Worm (Caenorhabditis elegans): Measurements from ENCODE around the gene srh-208.

srh-208 gene

ce11 chrV:19337333-19337732, 20.2 kb downstream of the srh-208 start:
- no peak for TF ChIP-seq ama-1 (optimal IDR thresholded peaks at IDR 0.05)
- TF ChIP-seq flt-1 (GFP tag; IDR thresholded peaks at IDR 0.05), result no peak
- no peak for TF ChIP-seq ceh-36 (tag; optimal IDR thresholded peaks at IDR 0.05)
- no peak for TF ChIP-seq ceh-13 (GFP tag; optimal IDR thresholded peaks at IDR 0.05)
- TF ChIP-seq hmg-4 (GFP tag; optimal IDR thresholded peaks at IDR 0.05), result no peak
- TF ChIP-seq sea-1 (GFP tag; conservative IDR thresholded peaks at IDR 0.05), result no peak
- TF ChIP-seq B0310.2 (tag; optimal IDR thresholded peaks at IDR 0.05), result no peak
- TF ChIP-seq hnd-1 (tag; optimal IDR thresholded peaks at IDR 0.05), result no peak
- no peak for TF ChIP-seq tra-4 (tag; optimal IDR thresholded peaks at IDR 0.05)
- no peak for TF ChIP-seq scrt-1 (GFP tag; IDR thresholded peaks at IDR 0.05)
- TF ChIP-seq F13C5.2 (tag; optimal IDR thresholded peaks at IDR 0.05), result no peak
- no peak for TF ChIP-seq pes-1 (GFP tag; IDR thresholded peaks at IDR 0.05)
- TF ChIP-seq tbx-11 (GFP tag; IDR thresholded peaks at IDR 0.05), result no peak

ce11 chrV:19351944-19352343, 34.8 kb downstream of the srh-208 start:
- TF ChIP-seq ama-1 (optimal IDR thresholded peaks at IDR 0.05) (no peak), ets-7 (tag; optimal IDR thresholded peaks at IDR 0.05) (no peak), hmbx-1 (tag; optimal IDR thresholded peaks at IDR 0.05) (no peak), B0310.2 (tag; optimal IDR thresholded peaks at IDR 0.05) (no peak), flt-1 (GFP tag; IDR thresholded peaks at IDR 0.05) (no peak), F13C5.2 (tag; optimal IDR thresholded peaks at IDR 0.05) (no peak), tbx-37 (GFP tag; conservative IDR thresholded peaks at IDR 0.05) (no peak), sea-1 (GFP tag; conservative IDR thresholded peaks at IDR 0.05) (no peak), scrt-1 (GFP tag; IDR thresholded peaks at IDR 0.05) (no peak), tbx-11 (GFP tag; IDR thresholded peaks at IDR 0.05) (no peak)

- no peak for TF ChIP-seq ets-7 (tag; optimal IDR thresholded peaks at IDR 0.05)
- no peak for TF ChIP-seq tbx-11 (GFP tag; IDR thresholded peaks at IDR 0.05)
- no peak for TF ChIP-seq hmg-4 (GFP tag; optimal IDR thresholded peaks at IDR 0.05)
- TF ChIP-seq tbx-37 (GFP tag; conservative IDR thresholded peaks at IDR 0.05), result no peak
- no peak for TF ChIP-seq flt-1 (GFP tag; IDR thresholded peaks at IDR 0.05)
- TF ChIP-seq pes-1 (GFP tag; IDR thresholded peaks at IDR 0.05), result no peak
- no peak for TF ChIP-seq hnd-1 (tag; optimal IDR thresholded peaks at IDR 0.05)
- no peak for TF ChIP-seq scrt-1 (GFP tag; IDR thresholded peaks at IDR 0.05)
- no peak for TF ChIP-seq sea-1 (GFP tag; conservative IDR thresholded peaks at IDR 0.05)
- no peak for TF ChIP-seq tra-4 (tag; optimal IDR thresholded peaks at IDR 0.05)
- no peak for TF ChIP-seq B0310.2 (tag; optimal IDR thresholded peaks at IDR 0.05)
- no peak for TF ChIP-seq ceh-36 (tag; optimal IDR thresholded peaks at IDR 0.05)
- TF ChIP-seq aly-1 (tag; optimal IDR thresholded peaks at IDR 0.05), result no peak
- TF ChIP-seq ama-1 (optimal IDR thresholded peaks at IDR 0.05), result no peak
- no peak for TF ChIP-seq F13C5.2 (tag; optimal IDR thresholded peaks at IDR 0.05)
- no peak for TF ChIP-seq hmbx-1 (tag; optimal IDR thresholded peaks at IDR 0.05)
- no peak for TF ChIP-seq ceh-13 (GFP tag; optimal IDR thresholded peaks at IDR 0.05)
These were observed 37.3 kb downstream of the srh-208 start for ce11 chrV:19354506-19354905.

ce11 chrV:19355219-19355618, 38.1 kb downstream of the srh-208 start:
- TF ChIP-seq hmg-4 (GFP tag; optimal IDR thresholded peaks at IDR 0.05) (no peak), flt-1 (GFP tag; IDR thresholded peaks at IDR 0.05) (no peak), ama-1 (optimal IDR thresholded peaks at IDR 0.05) (no peak), tbx-37 (GFP tag; conservative IDR thresholded peaks at IDR 0.05) (no peak), ceh-13 (GFP tag; optimal IDR thresholded peaks at IDR 0.05) (no peak), sea-1 (GFP tag; conservative IDR thresholded peaks at IDR 0.05) (no peak), B0310.2 (tag; optimal IDR thresholded peaks at IDR 0.05) (no peak), ceh-36 (tag; optimal IDR thresholded peaks at IDR 0.05) (no peak), hnd-1 (tag; optimal IDR thresholded peaks at IDR 0.05) (no peak)

ce11 chrV:19356717-19357116, 39.6 kb downstream of the srh-208 start:
- TF ChIP-seq ets-7 (tag; optimal IDR thresholded peaks at IDR 0.05), result no peak
- no peak for TF ChIP-seq B0310.2 (tag; optimal IDR thresholded peaks at IDR 0.05)
- TF ChIP-seq tbx-37 (GFP tag; conservative IDR thresholded peaks at IDR 0.05), result no peak
- no peak for TF ChIP-seq tbx-11 (GFP tag; IDR thresholded peaks at IDR 0.05)
- TF ChIP-seq ceh-36 (tag; optimal IDR thresholded peaks at IDR 0.05), result no peak
- no peak for TF ChIP-seq F13C5.2 (tag; optimal IDR thresholded peaks at IDR 0.05)

ce11 chrV:19358039-19358438, 40.9 kb downstream of the srh-208 start:
- no peak for TF ChIP-seq F13C5.2 (tag; optimal IDR thresholded peaks at IDR 0.05)
- TF ChIP-seq tbx-11 (GFP tag; IDR thresholded peaks at IDR 0.05), result no peak
- no peak for TF ChIP-seq ceh-13 (GFP tag; optimal IDR thresholded peaks at IDR 0.05)
- TF ChIP-seq hmg-4 (GFP tag; optimal IDR thresholded peaks at IDR 0.05), result no peak
- no peak for TF ChIP-seq tbx-37 (GFP tag; conservative IDR thresholded peaks at IDR 0.05)
- TF ChIP-seq hmbx-1 (tag; optimal IDR thresholded peaks at IDR 0.05), result no peak
- TF ChIP-seq tra-4 (tag; optimal IDR thresholded peaks at IDR 0.05), result no peak
- TF ChIP-seq pes-1 (GFP tag; IDR thresholded peaks at IDR 0.05), result no peak
- no peak for TF ChIP-seq B0310.2 (tag; optimal IDR thresholded peaks at IDR 0.05)

ce11 chrV:19362568-19362967, 45.4 kb downstream of the srh-208 start, which contains the start of gene C14B4.2:
TSS of gene C14B4.2 (minus strand) at chrV:19362668.
- TF ChIP-seq ceh-36 (tag; optimal IDR thresholded peaks at IDR 0.05) (no peak), B0310.2 (tag; optimal IDR thresholded peaks at IDR 0.05) (no peak), hmbx-1 (tag; optimal IDR thresholded peaks at IDR 0.05) (no peak), ama-1 (optimal IDR thresholded peaks at IDR 0.05) (no peak), flt-1 (GFP tag; IDR thresholded peaks at IDR 0.05) (no peak), tra-4 (tag; optimal IDR thresholded peaks at IDR 0.05) (no peak), ets-7 (tag; optimal IDR thresholded peaks at IDR 0.05) (no peak), hnd-1 (tag; optimal IDR thresholded peaks at IDR 0.05) (no peak), scrt-1 (GFP tag; IDR thresholded peaks at IDR 0.05) (no peak), tbx-37 (GFP tag; conservative IDR thresholded peaks at IDR 0.05) (no peak), pes-1 (GFP tag; IDR thresholded peaks at IDR 0.05) (no peak), F13C5.2 (tag; optimal IDR thresholded peaks at IDR 0.05) (no peak), aly-1 (tag; optimal IDR thresholded peaks at IDR 0.05) (no peak), tbx-11 (GFP tag; IDR thresholded peaks at IDR 0.05) (no peak), sea-1 (GFP tag; conservative IDR thresholded peaks at IDR 0.05) (no peak), ceh-13 (GFP tag; optimal IDR thresholded peaks at IDR 0.05) (no peak), hmg-4 (GFP tag; optimal IDR thresholded peaks at IDR 0.05) (no peak)

Measured in whole organism, early embryonic.